Worm (Caenorhabditis elegans): ENCODE results near the gene kin-21.

Gene kin-21

ce11 chrIV:9854952-9855351 is 22.3 kb downstream of the kin-21 start:
- TF ChIP-seq C17E4.6 (GFP tag; IDR thresholded peaks at IDR 0.05), result no peak
- TF ChIP-seq nhr-80 (tag; optimal IDR thresholded peaks at IDR 0.05), result peak; percentile 28

ce11 chrIV:9855712-9856111 is 23.0 kb downstream of the kin-21 start, which contains the start of gene K07F5.12:
K07F5.12 (plus strand) TSS chrIV:9856012.
- no peak for TF ChIP-seq fkh-3 (tag; optimal IDR thresholded peaks at IDR 0.05)
- TF ChIP-seq sea-2 (GFP tag; IDR thresholded peaks at IDR 0.05), result no peak
- TF ChIP-seq F23B12.7 (tag; optimal IDR thresholded peaks at IDR 0.05; ENCODE audit: insufficient read depth), result no peak
- no peak for TF ChIP-seq F10E7.11 (tag; optimal IDR thresholded peaks at IDR 0.05)
- TF ChIP-seq rpc-1 (optimal IDR thresholded peaks at IDR 0.05), result no peak
- no peak for TF ChIP-seq rpc-1 (tag; optimal IDR thresholded peaks at IDR 0.05)
- TF ChIP-seq lag-1 (GFP tag; IDR thresholded peaks at IDR 0.05), result no peak
- no peak for TF ChIP-seq nhr-90 (tag; optimal IDR thresholded peaks at IDR 0.05)
- no peak for TF ChIP-seq zim-3 (tag; optimal IDR thresholded peaks at IDR 0.05)
- TF ChIP-seq tbx-9 (tag; optimal IDR thresholded peaks at IDR 0.05; ENCODE audit: borderline replicate concordance), result no peak
- no peak for TF ChIP-seq K12H6.12 (tag; optimal IDR thresholded peaks at IDR 0.05)
- no peak for TF ChIP-seq gei-17 (GFP tag; optimal IDR thresholded peaks at IDR 0.05)
- TF ChIP-seq ztf-3 (GFP tag; optimal IDR thresholded peaks at IDR 0.05), result no peak
- TF ChIP-seq him-1 (tag; optimal IDR thresholded peaks at IDR 0.05), result no peak
- TF ChIP-seq K11D2.4 (GFP tag; IDR thresholded peaks at IDR 0.05), result no peak
- no peak for TF ChIP-seq mxl-1 (tag; optimal IDR thresholded peaks at IDR 0.05)
- TF ChIP-seq atf-7 (tag; optimal IDR thresholded peaks at IDR 0.05), result no peak
- TF ChIP-seq F52B5.7 (tag; optimal IDR thresholded peaks at IDR 0.05), result no peak
- TF ChIP-seq ceh-100 (GFP tag; IDR thresholded peaks at IDR 0.05), result no peak
- no peak for TF ChIP-seq mcd-1 (GFP tag; IDR thresholded peaks at IDR 0.05)

ce11 chrIV:9857952-9858488 is 25.3 kb downstream of the kin-21 start, which contains the start of gene npp-1:
npp-1 (plus strand) TSS chrIV:9858488.
- TF ChIP-seq madf-8 (GFP tag; conservative IDR thresholded peaks at IDR 0.05), result no peak
- TF ChIP-seq D2030.7 (GFP tag; IDR thresholded peaks at IDR 0.05), result peak; percentile 22; the same call in 1 of the 2 replicates
- TF ChIP-seq nhr-80 (tag; optimal IDR thresholded peaks at IDR 0.05), result peak; percentile 20
- peak; percentile 69 for TF ChIP-seq mcd-1 (GFP tag; IDR thresholded peaks at IDR 0.05)
- peak; percentile 9 for TF ChIP-seq ceh-27 (GFP tag; optimal IDR thresholded peaks at IDR 0.05)
- TF ChIP-seq F23B12.7 (tag; optimal IDR thresholded peaks at IDR 0.05; ENCODE audit: insufficient read depth), result peak; percentile 18
- TF ChIP-seq snpc-4 (GFP tag; optimal IDR thresholded peaks at IDR 0.05), result no peak
- peak in 1 of 4 experiments; percentile 7 for TF ChIP-seq snpc-4 (tag; optimal IDR thresholded peaks at IDR 0.05)
- peak; percentile 63 for TF ChIP-seq attf-5 (GFP tag; optimal IDR thresholded peaks at IDR 0.05)
- TF ChIP-seq efl-1 (GFP tag; optimal IDR thresholded peaks at IDR 0.05), result no peak
- TF ChIP-seq ceh-100 (GFP tag; IDR thresholded peaks at IDR 0.05), result peak; percentile 83
- TF ChIP-seq B0261.1 (tag; optimal IDR thresholded peaks at IDR 0.05), result no peak

ce11 chrIV:9858970-9859369 is 26.3 kb downstream of the kin-21 start:
- no peak for TF ChIP-seq B0261.1 (tag; optimal IDR thresholded peaks at IDR 0.05)
- peak; percentile 77 for TF ChIP-seq madf-6 (GFP tag; IDR thresholded peaks at IDR 0.05)
- TF ChIP-seq efl-1 (GFP tag; optimal IDR thresholded peaks at IDR 0.05), result peak; percentile 52
- peak; percentile 15 for TF ChIP-seq xnd-1 (tag; optimal IDR thresholded peaks at IDR 0.05)

- TF ChIP-seq Y95B8A.8 (GFP tag; IDR thresholded peaks at IDR 0.05) (no peak), madf-6 (GFP tag; IDR thresholded peaks at IDR 0.05) (peak; percentile 35; the same call in 1 of the 2 replicates), unc-130 (GFP tag; optimal IDR thresholded peaks at IDR 0.05) (no peak), let-526 (GFP tag; IDR thresholded peaks at IDR 0.05) (no peak), D2030.7 (GFP tag; IDR thresholded peaks at IDR 0.05) (no peak), mcd-1 (GFP tag; IDR thresholded peaks at IDR 0.05) (no peak), lsl-1 (GFP tag; optimal IDR thresholded peaks at IDR 0.05) (peak; percentile 3), ZK185.1 (tag; optimal IDR thresholded peaks at IDR 0.05; ENCODE audit: poor library complexity, severe bottlenecking) (no peak), madf-3 (GFP tag; IDR thresholded peaks at IDR 0.05) (peak; percentile 59; the same call in 1 of the 2 replicates), Y56A3A.18 (GFP tag; IDR thresholded peaks at IDR 0.05) (no peak), efl-1 (GFP tag; optimal IDR thresholded peaks at IDR 0.05) (no peak)
Measured at ce11 chrIV:9861921-9862320, 29.2 kb downstream of the kin-21 start, which contains the start of gene K07F5.14. K07F5.14 (plus strand) TSS chrIV:9862221.
